Worm (Caenorhabditis elegans) whole organism, midembryonic: ENCODE data around the gene cky-1.
A peak's percentile ranks its signal among the peaks of the same experiment; 100 is the strongest.

Experiments
- T22C8.4 ChIP-seq: fragments of 200-800 bp; sonication (Bioruptor generic); IDR thresholded peaks from 2 replicates; pipeline ENCODE4 v1.3.6; 2022; ENCODE audit warnings: missing genetic modification characterization, missing compliant biosample characterization
- cog-1 ChIP-seq: sonication (generic microtip); optimal IDR thresholded peaks from 2 replicates; lab custom pipeline; 2016; ENCODE audit warnings: missing genetic modification characterization, missing compliant biosample characterization
- flt-1 ChIP-seq: fragments of 200-800 bp; sonication (Bioruptor generic); IDR thresholded peaks from 2 replicates; pipeline ENCODE4 v1.3.6; 2022; ENCODE audit warnings: missing genetic modification characterization, missing compliant biosample characterization
- klf-2 ChIP-seq: fragments of 200-800 bp; sonication (Bioruptor generic); conservative IDR thresholded peaks from 2 replicates; pipeline ENCODE4 v1.3.6; 2022; ENCODE audit warnings: missing genetic modification reagents, missing genetic modification characterization, missing compliant biosample characterization
- med-1 ChIP-seq: sonication (generic microtip); optimal IDR thresholded peaks from 2 replicates; lab custom pipeline; 2017; ENCODE audit warnings: missing genetic modification characterization, mild to moderate bottlenecking, missing compliant biosample characterization, antibody characterized with exemption, missing genetic modification reagents; ENCODE audit not compliant: insufficient read depth
- ref-1 ChIP-seq: fragments of 200-800 bp; sonication (Bioruptor generic); conservative IDR thresholded peaks from 2 replicates; pipeline ENCODE4 v1.3.6; 2022; ENCODE audit warnings: missing genetic modification reagents, missing genetic modification characterization, missing compliant biosample characterization
- tab-1 ChIP-seq: fragments of 200-800 bp; sonication (Bioruptor generic); IDR thresholded peaks from 2 replicates; pipeline ENCODE4 v1.3.6; 2022; ENCODE audit warnings: missing genetic modification characterization, missing compliant biosample characterization
- ztf-23 ChIP-seq: fragments of 200-800 bp; sonication (Bioruptor generic); IDR thresholded peaks from 2 replicates; pipeline ENCODE4 v1.3.6; 2022; ENCODE audit warnings: missing genetic modification reagents, missing genetic modification characterization, missing compliant biosample characterization
- ztf-29 ChIP-seq: fragments of 200-800 bp; sonication (Bioruptor generic); IDR thresholded peaks from 2 replicates; pipeline ENCODE4 v1.3.6; 2022; ENCODE audit warnings: missing genetic modification reagents, missing genetic modification characterization, missing compliant biosample characterization

Gene cky-1

ce11 chrV:12714120-12714519 is 22.4 kb upstream of the cky-1 start, which contains the start of gene R11D1.4:
Gene R11D1.4 (minus strand): TSS chrV:12714220.
- TF ChIP-seq tab-1 (GFP tag; lab: Robert Waterston, UW) (no peak), T22C8.4 (no peak), med-1 (GFP tag; lab: Kevin White, UChicago) (no peak), cog-1 (tag; lab: Kevin White, UChicago) (no peak), ztf-29 (GFP tag; lab: Robert Waterston, UW) (no peak)

- TF ChIP-seq cog-1 (tag; lab: Kevin White, UChicago) = no peak
These were observed 20.1 kb upstream of the cky-1 start, which contains the start of gene str-178 for ce11 chrV:12716447-12716846. Gene str-178 (minus strand): TSS chrV:12716547.

ce11 chrV:12718622-12719021 is 17.9 kb upstream of the cky-1 start, which contains the start of gene str-181:
Gene str-181 (minus strand): TSS chrV:12718722.
- TF ChIP-seq flt-1 (GFP tag; lab: Robert Waterston, UW) (no peak), T22C8.4 (no peak), med-1 (GFP tag; lab: Kevin White, UChicago) (no peak)

- no peak for TF ChIP-seq ref-1 (GFP tag; lab: Robert Waterston, UW)
- TF ChIP-seq ztf-23 = no peak
- no peak for TF ChIP-seq klf-2 (GFP tag; lab: Robert Waterston, UW)
- no peak for TF ChIP-seq flt-1 (GFP tag; lab: Robert Waterston, UW)
- no peak for TF ChIP-seq tab-1 (GFP tag; lab: Robert Waterston, UW)
- no peak for TF ChIP-seq cog-1 (tag; lab: Kevin White, UChicago)
These were observed 16.8 kb upstream of the cky-1 start, which contains the start of gene R11D1.7 for ce11 chrV:12719713-12720112. Gene R11D1.7 (plus strand): TSS chrV:12720013.

- TF ChIP-seq ztf-23 (no peak), klf-2 (GFP tag; lab: Robert Waterston, UW) (no peak), flt-1 (GFP tag; lab: Robert Waterston, UW) (no peak), med-1 (GFP tag; lab: Kevin White, UChicago) (no peak), ref-1 (GFP tag; lab: Robert Waterston, UW) (no peak), tab-1 (GFP tag; lab: Robert Waterston, UW) (no peak), ztf-29 (GFP tag; lab: Robert Waterston, UW) (no peak), T22C8.4 (no peak), cog-1 (tag; lab: Kevin White, UChicago) (no peak)
These were observed 10.6 kb upstream of the cky-1 start, which contains the start of gene R11D1.12 for ce11 chrV:12725893-12726292. Gene R11D1.12 (minus strand): TSS chrV:12725993.

ce11 chrV:12727104-12727637 is 9.3 kb upstream of the cky-1 start, which contains the start of gene R11D1.13:
Gene R11D1.13 (plus strand): TSS chrV:12727154.
- TF ChIP-seq ztf-29 (GFP tag; lab: Robert Waterston, UW) (no peak), med-1 (GFP tag; lab: Kevin White, UChicago) (no peak), flt-1 (GFP tag; lab: Robert Waterston, UW) (no peak), T22C8.4 (no peak), cog-1 (tag; lab: Kevin White, UChicago) (no peak), ref-1 (GFP tag; lab: Robert Waterston, UW) (no peak), ztf-23 (no peak), klf-2 (GFP tag; lab: Robert Waterston, UW) (no peak), tab-1 (GFP tag; lab: Robert Waterston, UW) (no peak)

- TF ChIP-seq cog-1 (tag; lab: Kevin White, UChicago) (peak; percentile 60), tab-1 (GFP tag; lab: Robert Waterston, UW) (no peak), ztf-29 (GFP tag; lab: Robert Waterston, UW) (no peak), ztf-23 (peak; percentile 67), T22C8.4 (no peak), ref-1 (GFP tag; lab: Robert Waterston, UW) (no peak), flt-1 (GFP tag; lab: Robert Waterston, UW) (no peak), med-1 (GFP tag; lab: Kevin White, UChicago) (no peak), klf-2 (GFP tag; lab: Robert Waterston, UW) (no peak)
These were observed 8.3 kb upstream of the cky-1 start, which contains the start of the genes rpl-28 and mrpl-49 for ce11 chrV:12728062-12728665. Gene rpl-28 (minus strand): TSS chrV:12728112. Gene mrpl-49 (plus strand): TSS chrV:12728631.

ce11 chrV:12729220-12729619 is 7.3 kb upstream of the cky-1 start, which contains the start of gene R11D1.10:
Gene R11D1.10 (plus strand): TSS chrV:12729520.
- TF ChIP-seq flt-1 (GFP tag; lab: Robert Waterston, UW) = no peak
- TF ChIP-seq tab-1 (GFP tag; lab: Robert Waterston, UW) = no peak
- TF ChIP-seq ref-1 (GFP tag; lab: Robert Waterston, UW) = no peak
- TF ChIP-seq ztf-23 = no peak
- no peak for TF ChIP-seq cog-1 (tag; lab: Kevin White, UChicago)
- no peak for TF ChIP-seq T22C8.4
- no peak for TF ChIP-seq klf-2 (GFP tag; lab: Robert Waterston, UW)
- TF ChIP-seq ztf-29 (GFP tag; lab: Robert Waterston, UW) = no peak
- TF ChIP-seq med-1 (GFP tag; lab: Kevin White, UChicago) = no peak

ce11 chrV:12732734-12733133 is 3.8 kb upstream of the cky-1 start:
- no peak for TF ChIP-seq cog-1 (tag; lab: Kevin White, UChicago)
- no peak for TF ChIP-seq med-1 (GFP tag; lab: Kevin White, UChicago)
- no peak for TF ChIP-seq klf-2 (GFP tag; lab: Robert Waterston, UW)
